Worm (Caenorhabditis elegans) whole organism, L4 larva: ENCODE data around the gene nhr-50.

ENCODE experiments used
- D1046.2 ChIP-seq: fragments of 200-800 bp; sonication (Bioruptor generic); IDR thresholded peaks from 2 replicates; pipeline ENCODE4 v1.3.6; 2022; ENCODE audit warnings: missing genetic modification characterization, missing compliant biosample characterization
- R02D3.7 ChIP-seq: fragments of 150-350 bp; sonication (generic microtip); optimal IDR thresholded peaks from 3 replicates; lab custom pipeline; 2014; ENCODE audit warnings: missing biosample characterization, missing genetic modification characterization
- Y5F2A.4 ChIP-seq: fragments of 200-800 bp; sonication (Bioruptor generic); optimal IDR thresholded peaks from 2 replicates; lab custom pipeline; 2018; ENCODE audit warnings: mild to moderate bottlenecking, missing genetic modification characterization, missing compliant biosample characterization
- Y75B8A.6 ChIP-seq: fragments of 200-800 bp; sonication (Bioruptor generic); IDR thresholded peaks from 2 replicates; pipeline ENCODE4 v1.3.6; 2022; ENCODE audit warnings: missing genetic modification reagents, missing genetic modification characterization, missing compliant biosample characterization
- aha-1 ChIP-seq: fragments of 150-350 bp; peaks from one replicate; lab custom pipeline; 2014; ENCODE audit warnings: missing biosample characterization, missing genetic modification characterization
- aly-2 ChIP-seq: sonication (generic microtip); optimal IDR thresholded peaks from 2 replicates; lab custom pipeline; 2018; ENCODE audit warnings: missing biosample characterization, missing genetic modification characterization
- ceh-20 ChIP-seq: fragments of 200-800 bp; sonication (Bioruptor generic); IDR thresholded peaks from 2 replicates; pipeline ENCODE4 v1.3.6; 2022; ENCODE audit warnings: missing genetic modification reagents, missing genetic modification characterization, missing compliant biosample characterization
- ceh-28 ChIP-seq: fragments of 150-350 bp; optimal IDR thresholded peaks from 2 replicates; lab custom pipeline; 2014; ENCODE audit warnings: missing biosample characterization, missing genetic modification reagents, missing genetic modification characterization
- ctbp-1 ChIP-seq: fragments of 200-800 bp; sonication (Bioruptor generic); IDR thresholded peaks from 2 replicates; pipeline ENCODE4 v1.3.6; 2022; ENCODE audit warnings: missing genetic modification reagents, missing genetic modification characterization, missing compliant biosample characterization
- daf-16 ChIP-seq, 3 experiments: sonication (generic microtip); optimal IDR thresholded peaks; 2 replicates each; lab custom pipeline; 2016 to 2017; ENCODE audit warnings: missing genetic modification characterization in 3 of 3, missing genetic modification reagents in 3 of 3, mild to moderate bottlenecking in 2 of 3, missing compliant biosample characterization in 2 of 3, missing biosample characterization in 1 of 3, moderate library complexity in 1 of 3
- daf-19 ChIP-seq: fragments of 200-800 bp; sonication (Bioruptor generic); conservative IDR thresholded peaks from 2 replicates; pipeline ENCODE4 v1.3.6; 2022; ENCODE audit warnings: missing genetic modification characterization, missing compliant biosample characterization
- daf-8 ChIP-seq: fragments of 200-800 bp; sonication (Bioruptor generic); IDR thresholded peaks from 2 replicates; pipeline ENCODE4 v1.3.6; 2022; ENCODE audit warnings: missing genetic modification characterization, missing compliant biosample characterization
- dmd-6 ChIP-seq: fragments of 200-800 bp; sonication (Bioruptor generic); IDR thresholded peaks from 2 replicates; pipeline ENCODE4 v1.3.6; 2022; ENCODE audit warnings: missing genetic modification reagents, missing genetic modification characterization, missing compliant biosample characterization
- dmd-9 ChIP-seq: fragments of 200-800 bp; sonication (Bioruptor generic); IDR thresholded peaks from 2 replicates; pipeline ENCODE4 v1.3.6; 2022; ENCODE audit warnings: missing genetic modification reagents, missing genetic modification characterization, missing compliant biosample characterization
- dpl-1 ChIP-seq: fragments of 150-350 bp; optimal IDR thresholded peaks from 2 replicates; lab custom pipeline; 2014; ENCODE audit warnings: missing biosample characterization, missing genetic modification reagents, missing genetic modification characterization
- egl-27 ChIP-seq: sonication (generic microtip); optimal IDR thresholded peaks from 3 replicates; lab custom pipeline; 2017; ENCODE audit warnings: missing biosample characterization, missing genetic modification reagents, missing genetic modification characterization
- fkh-10 ChIP-seq: fragments of 150-350 bp; optimal IDR thresholded peaks from 2 replicates; lab custom pipeline; 2014; ENCODE audit warnings: missing biosample characterization, missing genetic modification reagents, missing genetic modification characterization
- gei-8 ChIP-seq: fragments of 200-800 bp; sonication (Bioruptor generic); optimal IDR thresholded peaks from 2 replicates; lab custom pipeline; 2018; ENCODE audit warnings: mild to moderate bottlenecking, missing genetic modification characterization, missing compliant biosample characterization
- hlh-11 ChIP-seq: fragments of 200-800 bp; sonication (Bioruptor generic); optimal IDR thresholded peaks from 2 replicates; lab custom pipeline; 2018; ENCODE audit warnings: mild to moderate bottlenecking, missing genetic modification characterization, missing compliant biosample characterization
- jun-1 ChIP-seq: fragments of 150-350 bp; optimal IDR thresholded peaks from 2 replicates; lab custom pipeline; 2014; ENCODE audit warnings: missing biosample characterization, missing genetic modification reagents, missing genetic modification characterization
- lin-15B ChIP-seq: fragments of 150-350 bp; sonication (generic microtip); optimal IDR thresholded peaks from 3 replicates; lab custom pipeline; 2014; ENCODE audit warnings: missing biosample characterization, missing genetic modification characterization
- lir-3 ChIP-seq: sonication (generic microtip); optimal IDR thresholded peaks from 2 replicates; lab custom pipeline; 2016; ENCODE audit warnings: mild to moderate bottlenecking, missing genetic modification characterization, missing compliant biosample characterization
- lsy-2 ChIP-seq, 2 experiments: fragments of 150-350 bp in 1 of 2; sonication (generic microtip) in 1 of 2; optimal IDR thresholded peaks; 2 replicates each; lab custom pipeline; 2014 to 2017; ENCODE audit warnings: missing biosample characterization in 2 of 2, missing genetic modification characterization in 2 of 2
- madf-9 ChIP-seq: fragments of 200-800 bp; sonication (Bioruptor generic); conservative IDR thresholded peaks from 2 replicates; pipeline ENCODE4 v1.3.6; 2022; ENCODE audit warnings: missing genetic modification reagents, missing genetic modification characterization, missing compliant biosample characterization
- mdt-29 ChIP-seq: fragments of 200-800 bp; sonication (Bioruptor generic); IDR thresholded peaks from 2 replicates; pipeline ENCODE4 v1.3.6; 2022; ENCODE audit warnings: missing genetic modification reagents, missing genetic modification characterization, missing compliant biosample characterization
- mes-2 ChIP-seq: sonication (generic microtip); optimal IDR thresholded peaks from 2 replicates; lab custom pipeline; 2016; ENCODE audit warnings: missing genotype, mild to moderate bottlenecking, missing genetic modification characterization, missing compliant biosample characterization; ENCODE audit not compliant: poor library complexity, severe bottlenecking
- mxl-3 ChIP-seq: fragments of 200-800 bp; sonication (Bioruptor generic); optimal IDR thresholded peaks from 2 replicates; lab custom pipeline; 2018; ENCODE audit warnings: mild to moderate bottlenecking, missing genetic modification characterization, missing compliant biosample characterization
- nhr-10 ChIP-seq: fragments of 150-350 bp; optimal IDR thresholded peaks from 2 replicates; lab custom pipeline; 2014; ENCODE audit warnings: missing biosample characterization, missing genetic modification characterization
- nhr-11 ChIP-seq: fragments of 150-350 bp; optimal IDR thresholded peaks from 2 replicates; lab custom pipeline; 2014; ENCODE audit warnings: missing biosample characterization, missing genetic modification characterization
- nhr-111 ChIP-seq: fragments of 200-800 bp; sonication (Bioruptor generic); optimal IDR thresholded peaks from 2 replicates; lab custom pipeline; 2018; ENCODE audit warnings: mild to moderate bottlenecking, missing genetic modification characterization, missing compliant biosample characterization
- nhr-237 ChIP-seq: sonication (generic microtip); optimal IDR thresholded peaks from 2 replicates; lab custom pipeline; 2017; ENCODE audit warnings: missing biosample characterization, missing genetic modification characterization
- nhr-25 ChIP-seq: sonication (generic microtip); optimal IDR thresholded peaks from 2 replicates; lab custom pipeline; 2017; ENCODE audit warnings: missing genetic modification characterization, mild to moderate bottlenecking, missing compliant biosample characterization, antibody characterized with exemption, moderate library complexity, borderline replicate concordance; ENCODE audit not compliant: insufficient read depth
- nhr-28 ChIP-seq: fragments of 150-350 bp; optimal IDR thresholded peaks from 2 replicates; lab custom pipeline; 2014; ENCODE audit warnings: missing biosample characterization, missing genetic modification characterization
- nhr-42 ChIP-seq: fragments of 200-800 bp; sonication (Bioruptor generic); IDR thresholded peaks from 2 replicates; pipeline ENCODE4 v1.3.6; 2022; ENCODE audit warnings: missing genetic modification characterization, missing compliant biosample characterization
- nhr-48 ChIP-seq: sonication (generic microtip); optimal IDR thresholded peaks from 2 replicates; lab custom pipeline; 2016; ENCODE audit warnings: mild to moderate bottlenecking, missing genetic modification characterization, missing compliant biosample characterization
- saeg-2 ChIP-seq: fragments of 200-800 bp; sonication (Bioruptor generic); IDR thresholded peaks from 2 replicates; pipeline ENCODE4 v1.3.6; 2022; ENCODE audit warnings: missing genetic modification reagents, missing genetic modification characterization, missing compliant biosample characterization
- sdz-12 ChIP-seq: fragments of 200-800 bp; sonication (Bioruptor generic); optimal IDR thresholded peaks from 2 replicates; lab custom pipeline; 2018; ENCODE audit warnings: mild to moderate bottlenecking, missing genetic modification characterization, missing compliant biosample characterization
- skn-1 ChIP-seq: fragments of 150-350 bp; optimal IDR thresholded peaks from 2 replicates; lab custom pipeline; 2014; ENCODE audit warnings: missing biosample characterization, missing genetic modification characterization
- spr-3 ChIP-seq: fragments of 200-800 bp; sonication (Bioruptor generic); optimal IDR thresholded peaks from 2 replicates; lab custom pipeline; 2018; ENCODE audit warnings: mild to moderate bottlenecking, missing genetic modification characterization, missing compliant biosample characterization
- tag-97 ChIP-seq: fragments of 200-800 bp; sonication (Bioruptor generic); IDR thresholded peaks from 2 replicates; pipeline ENCODE4 v1.3.6; 2022; ENCODE audit warnings: missing genetic modification characterization, missing compliant biosample characterization
- unc-39 ChIP-seq: sonication (generic microtip); optimal IDR thresholded peaks from 2 replicates; lab custom pipeline; 2017; ENCODE audit warnings: missing biosample characterization, missing genetic modification characterization
- unc-62 ChIP-seq, 3 experiments: fragments of 150-350 bp in 1 of 3; sonication (generic microtip); optimal IDR thresholded peaks in 2 of 3; peaks in 1 of 3; 1 replicate in 1 of 3; 2 replicates in 2 of 3; lab custom pipeline; 2014 to 2017; ENCODE audit warnings: missing biosample characterization in 3 of 3, missing genetic modification characterization in 3 of 3, missing genetic modification reagents in 3 of 3, missing genotype in 1 of 3
- zip-2 ChIP-seq: fragments of 150-350 bp; optimal IDR thresholded peaks from 2 replicates; lab custom pipeline; 2014; ENCODE audit warnings: missing biosample characterization, missing genetic modification characterization
- ztf-7 ChIP-seq: fragments of 150-350 bp; optimal IDR thresholded peaks from 2 replicates; lab custom pipeline; 2014; ENCODE audit warnings: missing biosample characterization, missing genetic modification characterization

Gene nhr-50

DNA sequence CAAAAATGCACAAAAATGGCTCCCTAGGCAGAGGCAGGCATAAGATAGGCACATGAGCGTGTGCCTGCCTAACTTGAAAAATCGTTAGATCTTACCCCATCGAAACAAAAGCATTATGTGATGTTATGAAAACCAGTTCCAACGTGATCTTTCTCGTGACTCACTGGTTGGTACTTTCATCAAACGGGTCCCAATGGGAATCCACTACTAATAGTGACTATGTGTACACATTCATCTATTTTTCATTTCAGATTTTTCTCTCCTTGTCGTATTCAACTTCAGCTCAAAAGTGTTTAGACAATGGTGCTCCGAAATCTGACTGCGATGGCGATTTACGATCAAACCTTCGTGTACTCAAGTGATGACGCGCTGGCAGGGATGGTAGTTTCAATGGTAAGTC lies 17.2 kb upstream of the nhr-50 start, which contains the start of gene srx-43:
Gene srx-43 (plus strand): TSS at position 301 of the 400 bp plus-strand sequence.
- TF ChIP-seq spr-3 (GFP tag; lab: Kevin White, UChicago) (no peak), unc-62 (GFP tag; optimal IDR thresholded peaks at IDR 0.05 in 1 of 2; lab: Kevin White, UChicago) (peak in 1 of 2 experiments; percentile 74), unc-62 (tag; optimal IDR thresholded peaks at IDR 0.05; lab: Kevin White, UChicago) (no peak)

DNA sequence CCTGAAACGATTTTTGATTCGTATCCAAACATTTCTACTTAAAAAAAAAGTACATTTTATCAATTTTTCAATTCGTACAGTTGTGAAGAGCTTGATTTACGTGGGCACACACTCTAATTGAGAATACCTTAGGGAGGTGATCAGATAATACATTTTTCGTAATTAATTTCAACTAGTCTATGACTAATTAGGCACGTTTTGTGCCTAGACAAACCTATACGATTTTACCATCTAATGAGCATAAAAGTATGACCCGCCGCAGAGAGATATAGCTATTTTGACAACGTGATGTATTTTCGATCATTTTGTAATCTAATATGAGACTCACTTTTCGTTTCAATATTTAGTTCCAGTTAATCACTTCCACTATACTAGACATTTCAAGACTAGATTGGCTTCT lies 16.5 kb upstream of the nhr-50 start:
- TF ChIP-seq daf-19 (no peak), nhr-237 (tag; lab: Kevin White, UChicago) (no peak), aha-1 (tag; lab: Kevin White, UChicago) (peak; percentile 54)

ce11 chrV:16015652-16016051 lies 15.2 kb upstream of the nhr-50 start, which contains the start of gene str-232:
Gene str-232, minus strand, starts transcription at chrV:16015752.
- TF ChIP-seq dpl-1 (GFP tag; lab: Kevin White, UChicago) (no peak), nhr-10 (no peak), ceh-28 (tag; lab: Kevin White, UChicago) (no peak), lin-15B (tag; lab: Kevin White, UChicago) (no peak), nhr-25 (tag; lab: Kevin White, UChicago) (no peak), jun-1 (no peak), nhr-111 (GFP tag; lab: Kevin White, UChicago) (no peak), aly-2 (tag; lab: Kevin White, UChicago) (no peak), dmd-9 (GFP tag; lab: Robert Waterston, UW) (no peak), saeg-2 (GFP tag; lab: Robert Waterston, UW) (no peak), daf-16 (GFP tag; optimal IDR thresholded peaks at IDR 0.05; lab: Kevin White, UChicago) (no peak), daf-16 (tag; optimal IDR thresholded peaks at IDR 0.05; lab: Kevin White, UChicago) (no peak), fkh-10 (no peak), daf-8 (no peak), Y5F2A.4 (no peak), nhr-42 (GFP tag; lab: Robert Waterston, UW) (no peak), ztf-7 (tag; lab: Kevin White, UChicago) (no peak), mxl-3 (no peak), gei-8 (GFP tag; lab: Kevin White, UChicago) (no peak), zip-2 (tag; lab: Kevin White, UChicago) (no peak)

- TF ChIP-seq mes-2 (tag; lab: Kevin White, UChicago) = no peak
- no peak for TF ChIP-seq nhr-28 (tag; lab: Kevin White, UChicago)
- TF ChIP-seq R02D3.7 (tag; lab: Kevin White, UChicago) = no peak
- no peak for TF ChIP-seq lir-3 (tag; lab: Kevin White, UChicago)
- no peak for TF ChIP-seq mdt-29
- TF ChIP-seq madf-9 (GFP tag; lab: Robert Waterston, UW) = no peak
- TF ChIP-seq unc-39 (tag; lab: Kevin White, UChicago) = no peak
These were observed 9.1 kb upstream of the nhr-50 start, which contains the start of gene str-233 for ce11 chrV:16009564-16009963. Gene str-233, minus strand, starts transcription at chrV:16009664.

DNA sequence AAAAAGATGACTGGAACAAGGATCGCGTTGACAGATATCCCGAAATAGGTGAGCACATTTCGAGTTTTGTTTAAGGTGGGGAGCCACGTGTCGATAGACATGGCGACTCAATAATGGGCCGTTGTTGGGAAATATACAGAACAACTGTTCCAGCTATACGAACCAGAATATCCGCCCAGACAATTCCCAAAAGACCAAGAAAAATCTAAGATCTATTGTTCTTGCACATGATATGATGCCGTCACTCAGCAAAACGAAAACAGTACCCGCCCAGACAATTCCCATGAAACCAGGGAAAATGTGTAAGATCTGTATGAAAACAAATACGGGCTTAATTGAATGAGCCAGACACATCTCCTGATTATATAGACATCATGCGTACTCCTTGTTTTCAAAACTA lies 7.1 kb upstream of the nhr-50 start, which contains the start of gene str-231:
Gene str-231 (minus strand): TSS at position 101 of the 400 bp plus-strand sequence.
- TF ChIP-seq lsy-2 (tag; optimal IDR thresholded peaks at IDR 0.05; lab: Kevin White, UChicago) (no peak), unc-39 (tag; lab: Kevin White, UChicago) (no peak), dmd-6 (GFP tag; lab: Robert Waterston, UW) (no peak), zip-2 (tag; lab: Kevin White, UChicago) (no peak), egl-27 (tag; lab: Kevin White, UChicago) (no peak), ceh-20 (GFP tag; lab: Robert Waterston, UW) (no peak), nhr-48 (tag; lab: Kevin White, UChicago) (no peak), skn-1 (tag; lab: Kevin White, UChicago) (no peak), D1046.2 (GFP tag; lab: Robert Waterston, UW) (no peak), Y75B8A.6 (no peak), ztf-7 (tag; lab: Kevin White, UChicago) (no peak), hlh-11 (tag; lab: Kevin White, UChicago) (no peak), nhr-111 (GFP tag; lab: Kevin White, UChicago) (no peak), nhr-11 (tag; lab: Kevin White, UChicago) (no peak), sdz-12 (no peak), R02D3.7 (tag; lab: Kevin White, UChicago) (no peak), daf-19 (no peak), mes-2 (tag; lab: Kevin White, UChicago) (no peak), ctbp-1 (no peak), tag-97 (GFP tag; lab: Robert Waterston, UW) (no peak)
